Worm (Caenorhabditis elegans): Measurements from ENCODE around the gene dld-1.
A peak's percentile ranks its signal among the peaks of the same experiment; 100 is the strongest.

dld-1 gene

DNA sequence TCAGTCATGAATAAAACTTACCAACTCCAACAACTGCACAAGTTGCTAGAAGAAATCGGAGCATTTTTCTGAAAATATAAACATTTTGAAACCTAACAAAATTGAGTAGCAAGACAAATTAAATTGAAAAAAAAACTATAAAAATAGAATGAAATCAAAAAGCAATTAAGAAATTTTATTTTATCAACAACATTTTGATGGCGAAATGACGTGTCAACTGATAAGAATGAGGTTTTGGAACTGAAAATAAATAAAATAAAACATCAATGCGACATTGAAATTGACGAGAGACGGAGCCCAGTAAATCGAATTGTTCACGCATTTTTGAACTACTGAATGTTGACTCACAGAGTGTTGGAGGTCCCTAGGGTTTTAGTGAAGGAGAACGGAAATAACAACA is 33.5 kb upstream of the dld-1 start, which contains the start of gene F55B11.4 (continued):
- TF ChIP-seq nhr-48 (tag; optimal IDR thresholded peaks at IDR 0.05) (no peak), daf-12 (tag; optimal IDR thresholded peaks at IDR 0.05) (no peak)

DNA sequence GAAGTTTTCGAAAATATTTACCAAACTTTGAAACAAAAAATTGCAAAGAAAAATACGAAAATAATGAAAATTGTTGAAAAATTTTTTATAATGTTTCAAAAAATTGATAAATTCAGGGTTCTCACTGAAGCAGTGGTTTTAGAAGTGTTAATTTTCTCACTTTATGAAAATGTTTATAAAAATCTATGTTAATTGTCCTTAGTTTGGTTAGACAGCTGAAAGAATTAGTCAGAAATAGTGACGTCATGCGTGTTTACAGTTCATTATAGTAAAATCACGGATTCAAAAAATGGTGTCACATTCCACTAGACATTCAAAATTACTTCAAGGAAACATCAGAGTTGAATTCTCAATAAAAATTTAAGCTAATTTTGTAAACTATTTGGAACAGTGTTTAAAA is 28.4 kb upstream of the dld-1 start:
- TF ChIP-seq sdz-12 (GFP tag; optimal IDR thresholded peaks at IDR 0.05) (no peak), aha-1 (tag) (peak; percentile 93), ZK337.2 (GFP tag; IDR thresholded peaks at IDR 0.05) (no peak)

DNA sequence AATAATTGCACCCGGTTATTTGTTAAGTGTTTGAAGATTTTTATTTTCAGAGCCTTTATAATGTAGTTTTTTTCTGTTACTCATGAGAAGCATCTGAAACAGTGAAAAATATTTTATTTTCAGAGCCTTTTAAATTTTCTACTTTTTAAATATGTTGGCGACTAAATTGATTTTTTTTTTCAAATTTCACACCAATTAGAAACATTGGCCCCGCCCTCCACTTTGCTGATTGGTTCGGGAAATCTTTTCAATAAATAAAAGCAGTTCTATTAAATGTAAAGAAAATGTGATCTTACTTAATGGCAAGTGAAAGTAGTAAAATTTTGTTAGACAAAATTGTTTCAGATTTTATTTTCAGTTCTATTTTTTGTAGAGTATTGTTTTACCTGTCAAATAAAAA is 26.9 kb upstream of the dld-1 start:
- TF ChIP-seq nhr-77 (tag; optimal IDR thresholded peaks at IDR 0.05) (no peak), ceh-28 (tag; optimal IDR thresholded peaks at IDR 0.05) (no peak), dmd-6 (GFP tag; IDR thresholded peaks at IDR 0.05) (no peak), daf-19 (GFP tag; conservative IDR thresholded peaks at IDR 0.05) (no peak), nhr-76 (tag; optimal IDR thresholded peaks at IDR 0.05) (no peak), cey-2 (tag; optimal IDR thresholded peaks at IDR 0.05; ENCODE audit: borderline replicate concordance, insufficient read depth) (no peak), rbr-2 (tag; optimal IDR thresholded peaks at IDR 0.05) (no peak), lin-13 (GFP tag; optimal IDR thresholded peaks at IDR 0.05) (no peak), mdt-29 (GFP tag; IDR thresholded peaks at IDR 0.05) (no peak), dmd-8 (GFP tag; IDR thresholded peaks at IDR 0.05) (no peak)

DNA sequence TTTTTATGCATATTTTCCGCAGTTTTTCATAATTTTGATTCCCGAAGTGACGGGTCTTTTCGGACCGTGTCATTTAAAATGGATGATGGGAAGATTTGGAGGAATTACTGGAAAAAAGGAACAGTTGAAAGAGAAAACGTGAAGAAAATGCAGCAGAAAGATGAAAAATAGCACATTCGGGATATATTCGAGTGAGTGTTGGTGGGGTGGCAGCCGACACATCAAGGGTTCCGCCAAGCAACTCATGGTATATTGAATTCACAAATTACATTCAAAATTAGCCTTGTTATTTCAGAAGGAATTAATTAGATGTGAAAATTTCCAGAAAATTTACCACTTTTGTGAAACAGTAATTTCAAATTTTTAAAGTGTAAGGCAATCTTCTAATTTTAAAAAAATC is 20.2 kb upstream of the dld-1 start, which contains the start of gene tra-3:
tra-3 (minus strand) TSS at position 107 of the 400 bp plus-strand sequence.
- TF ChIP-seq zfp-2 (tag; optimal IDR thresholded peaks at IDR 0.05) (no peak), snpc-1.2 (GFP tag; IDR thresholded peaks at IDR 0.05) (peak; percentile 76)

DNA sequence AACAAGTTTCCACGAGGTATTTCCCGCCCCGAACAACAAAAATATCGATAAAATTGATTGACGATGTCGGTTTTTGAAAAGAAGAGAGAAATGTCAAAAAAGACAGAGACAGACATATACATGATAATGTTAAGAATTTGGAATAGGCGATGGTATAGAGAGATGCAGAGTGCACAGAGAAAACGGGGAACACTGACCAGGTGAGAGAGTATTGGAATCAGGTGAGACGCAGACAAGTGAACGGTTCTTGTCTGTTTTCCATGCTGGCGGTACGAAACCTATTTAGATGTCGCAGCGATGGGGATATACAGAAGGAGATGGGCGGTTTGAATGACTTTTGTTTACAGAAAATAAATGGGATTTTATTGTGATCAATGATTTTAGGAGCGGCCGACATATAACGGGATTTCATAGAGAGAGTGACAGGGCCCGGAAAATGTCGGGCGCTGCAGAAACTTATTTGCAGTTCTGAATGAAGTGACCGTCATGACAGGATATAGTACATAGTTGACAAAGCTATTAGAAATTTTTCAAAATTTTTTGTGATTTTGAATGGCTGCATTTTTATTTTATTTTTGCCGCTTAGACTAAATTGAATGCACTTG is 19.0 kb upstream of the dld-1 start:
- TF ChIP-seq snpc-4 (tag; optimal IDR thresholded peaks at IDR 0.05) (peak; percentile 66), R02D3.7 (tag; optimal IDR thresholded peaks at IDR 0.05) (no peak), jun-1 (tag; optimal IDR thresholded peaks at IDR 0.05) (no peak), zip-11 (GFP tag; IDR thresholded peaks at IDR 0.05) (no peak), nhr-28 (tag; optimal IDR thresholded peaks at IDR 0.05) (peak; percentile 29), Y105C5A.15 (GFP tag; IDR thresholded peaks at IDR 0.05) (no peak), zfp-2 (tag; optimal IDR thresholded peaks at IDR 0.05) (no peak), nhr-48 (tag; optimal IDR thresholded peaks at IDR 0.05) (peak; percentile 8), ztf-7 (tag; optimal IDR thresholded peaks at IDR 0.05) (peak; percentile 65), ceh-82 (tag; optimal IDR thresholded peaks at IDR 0.05) (no peak), nhr-6 (tag; optimal IDR thresholded peaks at IDR 0.05) (peak; percentile 23), ces-1 (GFP tag; optimal IDR thresholded peaks at IDR 0.05) (no peak), duxl-1 (tag; optimal IDR thresholded peaks at IDR 0.05; ENCODE audit: poor library complexity) (no peak), unc-62 (GFP tag; optimal IDR thresholded peaks at IDR 0.05 in 1 of 2) (peak in 1 of 2 experiments; percentile 34), unc-62 (tag; optimal IDR thresholded peaks at IDR 0.05) (no peak), dmd-6 (GFP tag; IDR thresholded peaks at IDR 0.05) (0 out of 2 replicates have a peak, but pooled peaks have one; percentile 22), lin-15B (tag; optimal IDR thresholded peaks at IDR 0.05) (no peak), hlh-11 (tag; optimal IDR thresholded peaks at IDR 0.05) (no peak), mdl-1 (tag; optimal IDR thresholded peaks at IDR 0.05) (no peak), nhr-76 (tag; optimal IDR thresholded peaks at IDR 0.05) (no peak), nhr-111 (GFP tag; optimal IDR thresholded peaks at IDR 0.05) (no peak), sdz-12 (GFP tag; optimal IDR thresholded peaks at IDR 0.05) (no peak), lin-39 (tag; optimal IDR thresholded peaks at IDR 0.05) (no peak), arid-1 (GFP tag; conservative IDR thresholded peaks at IDR 0.05) (no peak), madf-5 (GFP tag; IDR thresholded peaks at IDR 0.05) (no peak), hlh-30 (tag; optimal IDR thresholded peaks at IDR 0.05; ENCODE audit: insufficient read depth) (peak; percentile 17), spr-3 (GFP tag; optimal IDR thresholded peaks at IDR 0.05) (no peak), nhr-25 (tag; optimal IDR thresholded peaks at IDR 0.05; ENCODE audit: borderline replicate concordance, insufficient read depth) (peak; percentile 9), mxl-3 (GFP tag; optimal IDR thresholded peaks at IDR 0.05) (peak; percentile 76), nhr-10 (tag; optimal IDR thresholded peaks at IDR 0.05) (no peak), skn-1 (tag; optimal IDR thresholded peaks at IDR 0.05) (no peak), nhr-42 (GFP tag; IDR thresholded peaks at IDR 0.05) (no peak)
